Fruit fly (Drosophila melanogaster) whole organism: ENCODE results near the gene Cyp318a1.

Source experiments
- CG8478 ChIP-seq: fragments of >200 bp; optimal IDR thresholded peaks from 2 replicates; lab custom pipeline; 2018; ENCODE audit warnings: inconsistent platforms
- Dll ChIP-seq: fragments of >200 bp; optimal IDR thresholded peaks from 2 replicates; lab custom pipeline; 2017
- EcR ChIP-seq, 2 experiments: fragments of >200 bp; optimal IDR thresholded peaks; 2 replicates each; lab custom pipeline; 2017; ENCODE audit warnings: missing biosample characterization in 2 of 2, missing genetic modification characterization in 2 of 2, missing genetic modification reagents in 2 of 2
- pan ChIP-seq: fragments of >200 bp; optimal IDR thresholded peaks from 2 replicates; lab custom pipeline; 2017
- psq ChIP-seq: fragments of >200 bp; optimal IDR thresholded peaks from 2 replicates; lab custom pipeline; 2017
- usp ChIP-seq: fragments of >200 bp; optimal IDR thresholded peaks from 2 replicates; lab custom pipeline; 2017; ENCODE audit warnings: missing biosample characterization, missing genetic modification characterization, mixed read lengths

DNA sequence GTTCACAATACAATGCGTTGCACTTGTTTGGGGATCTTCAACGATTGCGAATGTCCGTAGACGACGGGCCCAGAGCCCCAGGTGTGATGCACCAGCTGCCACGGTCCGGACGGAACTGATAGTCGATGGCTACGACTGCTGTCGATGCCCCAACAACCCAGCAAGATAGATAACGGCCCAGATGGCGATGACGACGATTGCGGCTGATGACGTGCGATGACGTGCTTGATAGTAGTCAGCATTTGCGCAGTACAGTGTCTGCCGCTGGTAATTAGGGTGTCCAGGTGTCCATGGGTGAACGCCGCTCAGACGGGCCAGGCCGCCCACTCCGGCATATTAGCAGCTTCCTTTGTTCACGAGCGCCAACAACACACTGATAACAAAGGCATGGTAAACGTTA lies 47.4 kb upstream of the Cyp318a1 start, which contains the start of gene cac:
- TF ChIP-seq psq (no peak), usp (GFP tag; lab: Kevin White, UChicago) (no peak), EcR (GFP tag; optimal IDR thresholded peaks at IDR 0.05; lab: Kevin White, UChicago) (no peak), Dll (lab: Kevin White, UChicago) (no peak), pan (lab: Kevin White, UChicago) (no peak), CG8478 (lab: Kevin White, UChicago) (no peak)
